Fruit fly (Drosophila melanogaster) whole organism, embryonic: ENCODE results near the gene ClC-a.

Experiments
- Abd-B ChIP-seq: fragments of 200-800 bp; sonication (Bioruptor generic); optimal IDR thresholded peaks from 2 replicates; lab custom pipeline; 2018; ENCODE audit warnings: missing biosample characterization, mild to moderate bottlenecking, missing genetic modification characterization, moderate library complexity
- Awh ChIP-seq: fragments of 200-800 bp; sonication (Bioruptor generic); IDR thresholded peaks from 2 replicates; pipeline ENCODE4, ENCODE4 v1.3.6; 2022; ENCODE audit warnings: missing biosample characterization, missing genetic modification characterization
- Blimp-1 ChIP-seq: fragments of 200-800 bp; sonication (Bioruptor generic); optimal IDR thresholded peaks from 3 replicates; lab custom pipeline; 2018; ENCODE audit warnings: missing biosample characterization, missing genetic modification characterization, mild to moderate bottlenecking, moderate library complexity, missing genetic modification reagents
- BtbVII ChIP-seq: fragments of 200-800 bp; sonication (Bioruptor generic); optimal IDR thresholded peaks from 3 replicates; lab custom pipeline; 2017; ENCODE audit warnings: missing biosample characterization, mild to moderate bottlenecking, missing genetic modification characterization
- CG10462 ChIP-seq: fragments of 200-800 bp; sonication (Bioruptor generic); optimal IDR thresholded peaks from 2 replicates; lab custom pipeline; 2016; ENCODE audit warnings: missing biosample characterization, missing genetic modification characterization
- CG11247 ChIP-seq: fragments of 200-800 bp; sonication (Bioruptor generic); IDR thresholded peaks from 2 replicates; pipeline ENCODE4 v1.3.6; 2022; ENCODE audit warnings: missing biosample characterization, missing genetic modification characterization
- CG13424 ChIP-seq: fragments of 200-800 bp; sonication (Bioruptor generic); optimal IDR thresholded peaks from 2 replicates; lab custom pipeline; 2019; ENCODE audit warnings: missing biosample characterization, mild to moderate bottlenecking, missing genetic modification characterization, moderate library complexity
- CG13894 ChIP-seq: fragments of 200-800 bp; sonication (Bioruptor generic); optimal IDR thresholded peaks from 3 replicates; lab custom pipeline; 2018; ENCODE audit warnings: missing biosample characterization, mild to moderate bottlenecking, missing genetic modification characterization, moderate library complexity
- CG14050 ChIP-seq: fragments of 200-800 bp; sonication (Bioruptor generic); IDR thresholded peaks from 3 replicates; pipeline ENCODE4 v1.3.6; 2022; ENCODE audit warnings: missing biosample characterization, missing genetic modification characterization
- CG15696 ChIP-seq: fragments of 200-800 bp; sonication (Bioruptor generic); optimal IDR thresholded peaks from 2 replicates; lab custom pipeline; 2019; ENCODE audit warnings: missing biosample characterization, mild to moderate bottlenecking, missing genetic modification characterization, moderate library complexity
- CG16813 ChIP-seq: fragments of 200-800 bp; sonication (Bioruptor generic); IDR thresholded peaks from 3 replicates; pipeline ENCODE4 v1.3.6; 2022; ENCODE audit warnings: missing biosample characterization, missing genetic modification characterization; ENCODE audit not compliant: partially characterized antibody
- CG1832 ChIP-seq: fragments of 200-800 bp; sonication (Bioruptor generic); optimal IDR thresholded peaks from 2 replicates; lab custom pipeline; 2017; ENCODE audit warnings: missing biosample characterization, mild to moderate bottlenecking, missing genetic modification characterization, inconsistent platforms
- CG32772 ChIP-seq: fragments of 200-800 bp; sonication (Bioruptor generic); IDR thresholded peaks from 2 replicates; pipeline ENCODE4 v1.3.6; 2022; ENCODE audit warnings: missing biosample characterization, missing genetic modification characterization
- CG6254 ChIP-seq: fragments of 200-800 bp; sonication (Bioruptor generic); optimal IDR thresholded peaks from 3 replicates; lab custom pipeline; 2017; ENCODE audit warnings: mild to moderate bottlenecking, missing biosample characterization, missing genetic modification reagents, missing genetic modification characterization
- CG6765 ChIP-seq: fragments of 200-800 bp; sonication (Bioruptor generic); optimal IDR thresholded peaks from 3 replicates; lab custom pipeline; 2017; ENCODE audit warnings: missing biosample characterization, mild to moderate bottlenecking, missing genetic modification characterization
- CG8281 ChIP-seq: fragments of 200-800 bp; sonication (Bioruptor generic); optimal IDR thresholded peaks from 2 replicates; lab custom pipeline; 2018; ENCODE audit warnings: missing biosample characterization, mild to moderate bottlenecking, missing genetic modification characterization, moderate library complexity
- Deaf1 ChIP-seq: fragments of 200-800 bp; optimal IDR thresholded peaks from 3 replicates; lab custom pipeline; 2019; ENCODE audit warnings: missing biosample characterization, mild to moderate bottlenecking, missing genetic modification characterization, moderate library complexity
- Eip74EF ChIP-seq, 2 experiments: fragments of 200-800 bp in 1 of 2; fragments of >200 bp in 1 of 2; sonication (Bioruptor generic) in 1 of 2; optimal IDR thresholded peaks; 2 replicates each; lab custom pipeline; 2017 to 2019; ENCODE audit warnings: missing biosample characterization in 2 of 2, missing genetic modification characterization in 2 of 2, mild to moderate bottlenecking in 1 of 2, moderate library complexity in 1 of 2
- Ets97D ChIP-seq: fragments of 200-800 bp; sonication (Bioruptor generic); optimal IDR thresholded peaks from 3 replicates; lab custom pipeline; 2016; ENCODE audit warnings: missing biosample characterization, missing genetic modification characterization
- Fer2 ChIP-seq: fragments of 200-800 bp; sonication (Bioruptor generic); optimal IDR thresholded peaks from 2 replicates; lab custom pipeline; 2018; ENCODE audit warnings: missing biosample characterization, mild to moderate bottlenecking, missing genetic modification characterization, moderate library complexity
- HHEX ChIP-seq: fragments of 200-800 bp; sonication (Bioruptor generic); optimal IDR thresholded peaks from 3 replicates; lab custom pipeline; 2017; ENCODE audit warnings: missing biosample characterization, mild to moderate bottlenecking, missing genetic modification characterization, missing genetic modification reagents
- Hand ChIP-seq: fragments of 200-800 bp; sonication (Bioruptor generic); optimal IDR thresholded peaks from 2 replicates; lab custom pipeline; 2017; ENCODE audit warnings: mild to moderate bottlenecking, missing biosample characterization, missing genetic modification reagents, missing genetic modification characterization
- Hsf ChIP-seq: fragments of 200-800 bp; sonication (Bioruptor generic); optimal IDR thresholded peaks from 3 replicates; lab custom pipeline; 2016; ENCODE audit warnings: missing biosample characterization, missing genetic modification characterization
- Jarid2 ChIP-seq: fragments of 200-800 bp; sonication (Bioruptor generic); optimal IDR thresholded peaks from 3 replicates; lab custom pipeline; 2017; ENCODE audit warnings: mild to moderate bottlenecking, missing biosample characterization, missing genetic modification reagents, missing genetic modification characterization
- Meics ChIP-seq: fragments of 200-800 bp; sonication (Bioruptor generic); optimal IDR thresholded peaks from 2 replicates; lab custom pipeline; 2017; ENCODE audit warnings: missing biosample characterization, mild to moderate bottlenecking, missing genetic modification characterization
- Mes4 ChIP-seq: fragments of 200-800 bp; sonication (Bioruptor generic); optimal IDR thresholded peaks from 2 replicates; lab custom pipeline; 2016; ENCODE audit warnings: missing biosample characterization, missing genetic modification characterization
- NC2α ChIP-seq: fragments of 200-800 bp; sonication (Bioruptor generic); optimal IDR thresholded peaks from 2 replicates; lab custom pipeline; 2016; ENCODE audit warnings: missing biosample characterization, missing genetic modification characterization
- Nf-YA ChIP-seq: fragments of 200-800 bp; sonication (Bioruptor generic); IDR thresholded peaks from 2 replicates; pipeline ENCODE4 v1.3.6; 2022; ENCODE audit warnings: missing biosample characterization, missing genetic modification characterization
- PHDP ChIP-seq: fragments of 200-800 bp; sonication (Bioruptor generic); optimal IDR thresholded peaks from 3 replicates; lab custom pipeline; 2018; ENCODE audit warnings: missing biosample characterization, mild to moderate bottlenecking, missing genetic modification characterization, moderate library complexity
- Rx ChIP-seq: fragments of 200-800 bp; sonication (Bioruptor generic); IDR thresholded peaks from 2 replicates; pipeline ENCODE4 v1.3.6; 2022; ENCODE audit warnings: missing biosample characterization, missing genetic modification characterization
- Sox100B ChIP-seq: fragments of 200-800 bp; sonication (Bioruptor generic); optimal IDR thresholded peaks from 3 replicates; lab custom pipeline; 2018; ENCODE audit warnings: missing biosample characterization, mild to moderate bottlenecking, missing genetic modification characterization
- Xbp1 ChIP-seq: fragments of 200-800 bp; sonication (Bioruptor generic); optimal IDR thresholded peaks from 3 replicates; lab custom pipeline; 2016; ENCODE audit warnings: missing biosample characterization, mild to moderate bottlenecking, missing genetic modification characterization
- Xrp1 ChIP-seq: fragments of 200-800 bp; sonication (Bioruptor generic); IDR thresholded peaks from 2 replicates; pipeline ENCODE4 v1.3.6; 2022; ENCODE audit warnings: missing biosample characterization, missing genetic modification characterization
- az2 ChIP-seq: fragments of 200-800 bp; sonication (Bioruptor generic); optimal IDR thresholded peaks from 3 replicates; lab custom pipeline; 2016; ENCODE audit warnings: missing biosample characterization, missing genetic modification characterization
- bab2 ChIP-seq: fragments of 200-800 bp; sonication (Bioruptor generic); optimal IDR thresholded peaks from 2 replicates; lab custom pipeline; 2016; ENCODE audit warnings: missing biosample characterization, missing genetic modification characterization
- ci ChIP-seq: fragments of 200-800 bp; sonication (Bioruptor generic); IDR thresholded peaks from 3 replicates; pipeline ENCODE4 v1.3.6; 2022; ENCODE audit warnings: missing biosample characterization, missing genetic modification characterization
- grau ChIP-seq: fragments of 200-800 bp; optimal IDR thresholded peaks from 3 replicates; lab custom pipeline; 2019; ENCODE audit warnings: missing biosample characterization, mild to moderate bottlenecking, missing genetic modification characterization, moderate library complexity
- gsb ChIP-seq: fragments of 200-800 bp; sonication (Bioruptor generic); IDR thresholded peaks from 2 replicates; pipeline ENCODE4 v1.3.6; 2022; ENCODE audit warnings: missing biosample characterization, missing genetic modification characterization
- insv ChIP-seq, 2 experiments: fragments of 200-800 bp; sonication (Bioruptor generic); optimal IDR thresholded peaks; 3 replicates each; lab custom pipeline; 2016 to 2018; ENCODE audit warnings: missing biosample characterization in 2 of 2, missing genetic modification characterization in 2 of 2
- jigr1 ChIP-seq: fragments of 200-800 bp; sonication (Bioruptor generic); IDR thresholded peaks from 3 replicates; pipeline ENCODE4 v1.3.6; 2022; ENCODE audit warnings: missing biosample characterization, missing genetic modification characterization
- luna ChIP-seq: fragments of 200-800 bp; sonication (Bioruptor generic); optimal IDR thresholded peaks from 2 replicates; lab custom pipeline; 2016; ENCODE audit warnings: missing biosample characterization, missing genetic modification characterization
- onecut ChIP-seq: fragments of 200-800 bp; sonication (Bioruptor generic); IDR thresholded peaks from 2 replicates; pipeline ENCODE4 v1.3.6; 2022; ENCODE audit warnings: missing biosample characterization, missing genetic modification characterization
- p53 ChIP-seq: fragments of 200-800 bp; sonication (Bioruptor generic); optimal IDR thresholded peaks from 2 replicates; lab custom pipeline; 2016; ENCODE audit warnings: missing biosample characterization, missing genetic modification characterization
- prd ChIP-seq, 3 experiments: fragments of >200 bp in 2 of 3; fragments of 200-800 bp in 1 of 3; sonication (Bioruptor generic) in 1 of 3; optimal IDR thresholded peaks in 2 of 3; IDR thresholded peaks in 1 of 3; 2 replicates in 2 of 3; 3 replicates in 1 of 3; pipeline versions ENCODE4 v1.3.6 to Lab custom; 2017 to 2022; ENCODE audit warnings: missing biosample characterization in 1 of 3, missing genetic modification characterization in 1 of 3
- psq ChIP-seq: fragments of 200-800 bp; sonication (Bioruptor generic); optimal IDR thresholded peaks from 2 replicates; lab custom pipeline; 2017; ENCODE audit warnings: missing biosample characterization, missing genetic modification characterization
- ranshi ChIP-seq: fragments of 200-800 bp; sonication (Bioruptor generic); IDR thresholded peaks from 2 replicates; pipeline ENCODE4 v1.3.6; 2022; ENCODE audit warnings: missing biosample characterization, missing genetic modification characterization
- sens ChIP-seq: fragments of 200-800 bp; sonication (Bioruptor generic); peaks from one replicate; lab custom pipeline; 2016; ENCODE audit warnings: missing biosample characterization, missing genetic modification characterization
- sqz ChIP-seq: fragments of 200-800 bp; sonication (Bioruptor generic); optimal IDR thresholded peaks from 3 replicates; lab custom pipeline; 2018; ENCODE audit warnings: missing biosample characterization, mild to moderate bottlenecking, missing genetic modification characterization
- sr ChIP-seq: fragments of 200-800 bp; sonication (Bioruptor generic); IDR thresholded peaks from 3 replicates; pipeline ENCODE4 v1.3.6; 2022; ENCODE audit warnings: missing biosample characterization, missing genetic modification characterization
- tup ChIP-seq: fragments of 200-800 bp; sonication (Bioruptor generic); optimal IDR thresholded peaks from 2 replicates; lab custom pipeline; 2016; ENCODE audit warnings: missing biosample characterization, mild to moderate bottlenecking, missing genetic modification characterization, moderate library complexity

ClC-a gene

dm6 chr3R:11780181-11780688, 32.8 kb downstream of the ClC-a start (continued):
- peak; percentile 96 for TF ChIP-seq Abd-B (GFP tag; lab: Kevin White, UChicago)
- TF ChIP-seq Jarid2: peak; percentile 71
- TF ChIP-seq sqz: peak; percentile 94
- TF ChIP-seq Eip74EF (GFP tag; optimal IDR thresholded peaks at IDR 0.05; lab: Kevin White, UChicago): peak in 1 of 2 experiments; percentile 92
- peak; percentile 90 for TF ChIP-seq onecut
- TF ChIP-seq ci: peak; percentile 94
- TF ChIP-seq jigr1 (GFP tag; lab: Robert Waterston, UW): peak; percentile 59; the same call in 1 of the 3 replicates
- no peak for TF ChIP-seq p53 (GFP tag; lab: Kevin White, UChicago)
- TF ChIP-seq CG10462 (GFP tag; lab: Kevin White, UChicago): peak; percentile 87
- no peak for TF ChIP-seq gsb (GFP tag; lab: Robert Waterston, UW)
- peak; percentile 96 for TF ChIP-seq Sox100B (GFP tag; lab: Kevin White, UChicago)
- TF ChIP-seq HHEX (GFP tag; lab: Kevin White, UChicago): peak; percentile 80
- no peak for TF ChIP-seq luna (GFP tag; lab: Kevin White, UChicago)
- TF ChIP-seq CG13424: peak; percentile 94
- no peak for TF ChIP-seq NC2α (GFP tag; lab: Kevin White, UChicago)
- TF ChIP-seq psq: peak; percentile 84
- no peak for TF ChIP-seq CG13894
- TF ChIP-seq Hsf (GFP tag; lab: Kevin White, UChicago): peak; percentile 76
- TF ChIP-seq CG32772: peak; percentile 87
- peak; percentile 96 for TF ChIP-seq CG15696 (tag; lab: Kevin White, UChicago)
- no peak for TF ChIP-seq Mes4 (GFP tag; lab: Kevin White, UChicago)
- no peak for TF ChIP-seq CG6765 (GFP tag; lab: Kevin White, UChicago)
- TF ChIP-seq CG16813 (GFP tag; lab: Robert Waterston, UW): no peak
- peak; percentile 91 for TF ChIP-seq PHDP (tag; lab: Kevin White, UChicago)
- no peak for TF ChIP-seq prd (optimal IDR thresholded peaks at IDR 0.05; lab: Kevin White, UChicago)
- peak; percentile 93 for TF ChIP-seq prd (GFP tag; IDR thresholded peaks at IDR 0.05; lab: Robert Waterston, UW)
- peak; percentile 93 for TF ChIP-seq Xbp1 (GFP tag; lab: Kevin White, UChicago)
- no peak for TF ChIP-seq tup (GFP tag; lab: Kevin White, UChicago)
- TF ChIP-seq sr (GFP tag; lab: Robert Waterston, UW): no peak
- TF ChIP-seq insv (GFP tag; optimal IDR thresholded peaks at IDR 0.05; lab: Kevin White, UChicago): peak in 1 of 2 experiments; percentile 11
- TF ChIP-seq BtbVII (GFP tag; lab: Kevin White, UChicago): peak; percentile 62
- TF ChIP-seq CG14050 (GFP tag; lab: Robert Waterston, UW): peak; percentile 52; the same call in 2 of the 3 replicates
- peak; percentile 66 for TF ChIP-seq Meics (GFP tag; lab: Kevin White, UChicago)
- TF ChIP-seq Nf-YA (GFP tag; lab: Robert Waterston, UW): peak; percentile 81
- TF ChIP-seq Deaf1: peak; percentile 70
- TF ChIP-seq Hand: no peak
- TF ChIP-seq Awh (GFP tag; lab: Robert Waterston, UW): peak; percentile 85
- TF ChIP-seq bab2 (GFP tag; lab: Kevin White, UChicago): peak; percentile 35
- TF ChIP-seq grau (tag; lab: Kevin White, UChicago): peak; percentile 91
- no peak for TF ChIP-seq CG1832
- peak; percentile 93 for TF ChIP-seq CG6254
- peak; percentile 95 for TF ChIP-seq sens (GFP tag; lab: Kevin White, UChicago)
- TF ChIP-seq CG8281 (tag; lab: Kevin White, UChicago): peak; percentile 74
- TF ChIP-seq Fer2: peak; percentile 19
- TF ChIP-seq Blimp-1 (GFP tag; lab: Kevin White, UChicago): peak; percentile 93
- peak; percentile 95 for TF ChIP-seq az2
- peak; percentile 59; the same call in 1 of the 2 replicates for TF ChIP-seq CG11247 (GFP tag; lab: Robert Waterston, UW)
- TF ChIP-seq Ets97D (GFP tag; lab: Kevin White, UChicago): no peak
- TF ChIP-seq Xrp1 (GFP tag; lab: Robert Waterston, UW): peak; percentile 98
- TF ChIP-seq Rx (GFP tag; lab: Robert Waterston, UW): peak; percentile 73
- peak; percentile 83 for TF ChIP-seq ranshi (GFP tag; lab: Robert Waterston, UW)
